Worm (Caenorhabditis elegans) whole organism, L1 larva: Measurements from ENCODE around the gene gck-2.
A peak's percentile ranks its signal among the peaks of the same experiment; 100 is the strongest.

Experiments used
- Y116A8C.19 ChIP-seq: sonication (generic microtip); optimal IDR thresholded peaks from 2 replicates; lab custom pipeline; 2016; ENCODE audit warnings: missing compliant biosample characterization, missing genetic modification characterization, borderline replicate concordance
- aly-2 ChIP-seq: fragments of 150-350 bp; optimal IDR thresholded peaks from 2 replicates; lab custom pipeline; 2014; ENCODE audit warnings: missing biosample characterization, missing genetic modification characterization
- blmp-1 ChIP-seq: fragments of 150-350 bp; optimal IDR thresholded peaks from 2 replicates; lab custom pipeline; 2014; ENCODE audit warnings: missing biosample characterization, missing genetic modification characterization
- ceh-8 ChIP-seq: fragments of 200-800 bp; sonication (Bioruptor generic); optimal IDR thresholded peaks from 2 replicates; lab custom pipeline; 2018; ENCODE audit warnings: mild to moderate bottlenecking, missing genetic modification characterization, moderate library complexity, missing compliant biosample characterization
- ceh-82 ChIP-seq, 3 experiments: fragments of 150-350 bp in 1 of 3; sonication (generic microtip) in 2 of 3; optimal IDR thresholded peaks; 2 replicates each; lab custom pipeline; 2014 to 2017; ENCODE audit warnings: missing biosample characterization in 3 of 3, missing genetic modification characterization in 3 of 3
- ceh-88 ChIP-seq: fragments of 200-800 bp; sonication (Bioruptor generic); IDR thresholded peaks from 2 replicates; pipeline ENCODE4 v1.3.6; 2022; ENCODE audit warnings: missing genetic modification characterization, missing compliant biosample characterization
- ceh-90 ChIP-seq: sonication (generic microtip); optimal IDR thresholded peaks from 2 replicates; lab custom pipeline; 2016; ENCODE audit warnings: missing genetic modification characterization, missing compliant biosample characterization
- dpl-1 ChIP-seq, 3 experiments: fragments of 150-350 bp in 2 of 3; sonication (generic microtip) in 1 of 3; optimal IDR thresholded peaks; 2 replicates each; lab custom pipeline; 2014 to 2017; ENCODE audit warnings: missing biosample characterization in 3 of 3, missing genetic modification characterization in 3 of 3, missing genetic modification reagents in 3 of 3
- dsc-1 ChIP-seq: sonication (generic microtip); optimal IDR thresholded peaks from 2 replicates; lab custom pipeline; 2016; ENCODE audit warnings: mild to moderate bottlenecking, missing genetic modification characterization, missing compliant biosample characterization
- efl-1 ChIP-seq, 4 experiments: fragments of 150-350 bp; optimal IDR thresholded peaks in 3 of 4; peaks in 1 of 4; 1 replicate in 1 of 4; 2 replicates in 3 of 4; lab custom pipeline; 2014; ENCODE audit warnings: missing biosample characterization in 2 of 4, missing genetic modification characterization in 2 of 4, missing genetic modification reagents in 2 of 4
- efl-3 ChIP-seq: fragments of 200-800 bp; sonication (Bioruptor generic); optimal IDR thresholded peaks from 2 replicates; lab custom pipeline; 2018; ENCODE audit warnings: mild to moderate bottlenecking, missing genetic modification characterization, missing compliant biosample characterization
- egl-13 ChIP-seq: sonication (generic microtip); optimal IDR thresholded peaks from 2 replicates; lab custom pipeline; 2016; ENCODE audit warnings: missing genotype, missing genetic modification reagents, missing genetic modification characterization, missing compliant biosample characterization
- egl-27 ChIP-seq, 2 experiments: fragments of 150-350 bp in 1 of 2; sonication (generic microtip); optimal IDR thresholded peaks; 3 replicates each; lab custom pipeline; 2017 to 2018; ENCODE audit warnings: missing biosample characterization in 2 of 2, missing genetic modification characterization in 2 of 2, missing genetic modification reagents in 2 of 2
- fkh-8 ChIP-seq: sonication (generic microtip); optimal IDR thresholded peaks from 2 replicates; lab custom pipeline; 2016; ENCODE audit warnings: mild to moderate bottlenecking, missing genetic modification characterization, missing compliant biosample characterization
- hlh-4 ChIP-seq: sonication (generic microtip); optimal IDR thresholded peaks from 2 replicates; lab custom pipeline; 2016; ENCODE audit warnings: mild to moderate bottlenecking, missing genetic modification characterization, missing compliant biosample characterization
- hpl-2 ChIP-seq: fragments of 150-350 bp; optimal IDR thresholded peaks from 2 replicates; lab custom pipeline; 2014; ENCODE audit warnings: missing biosample characterization, missing genetic modification reagents, missing genetic modification characterization
- irx-1 ChIP-seq: sonication (generic microtip); optimal IDR thresholded peaks from 2 replicates; lab custom pipeline; 2016; ENCODE audit warnings: missing genetic modification characterization, missing compliant biosample characterization
- lin-13 ChIP-seq: fragments of 150-350 bp; optimal IDR thresholded peaks from 2 replicates; lab custom pipeline; 2014; ENCODE audit warnings: missing biosample characterization, missing genetic modification reagents, missing genetic modification characterization
- lin-14 ChIP-seq: fragments of 200-800 bp; sonication (Bioruptor generic); optimal IDR thresholded peaks from 2 replicates; lab custom pipeline; 2018; ENCODE audit warnings: mild to moderate bottlenecking, missing genetic modification characterization, moderate library complexity, missing compliant biosample characterization
- lin-35 ChIP-seq, 2 experiments: fragments of 150-350 bp; optimal IDR thresholded peaks; 2 replicates each; lab custom pipeline; 2014; ENCODE audit warnings: missing biosample characterization in 2 of 2, missing genetic modification characterization in 2 of 2, missing genetic modification reagents in 2 of 2
- lsy-2 ChIP-seq, 2 experiments: fragments of 150-350 bp; optimal IDR thresholded peaks; 2 replicates each; lab custom pipeline; 2014; ENCODE audit warnings: missing biosample characterization in 2 of 2, missing genetic modification characterization in 2 of 2
- mdl-1 ChIP-seq, 2 experiments: fragments of 150-350 bp; optimal IDR thresholded peaks; 2 replicates each; lab custom pipeline; 2014 to 2017; ENCODE audit warnings: missing biosample characterization in 2 of 2, missing genetic modification characterization in 2 of 2, inconsistent platforms in 1 of 2
- mep-1 ChIP-seq: fragments of 150-350 bp; optimal IDR thresholded peaks from 2 replicates; lab custom pipeline; 2014; ENCODE audit warnings: missing biosample characterization, missing genetic modification characterization
- nhr-20 ChIP-seq: sonication (generic microtip); optimal IDR thresholded peaks from 2 replicates; lab custom pipeline; 2016; ENCODE audit warnings: mild to moderate bottlenecking, missing genetic modification characterization, missing compliant biosample characterization
- nhr-47 ChIP-seq: sonication (generic microtip); optimal IDR thresholded peaks from 2 replicates; lab custom pipeline; 2016; ENCODE audit warnings: mild to moderate bottlenecking, missing genetic modification characterization, moderate library complexity, missing compliant biosample characterization
- nhr-71 ChIP-seq: sonication (generic microtip); optimal IDR thresholded peaks from 2 replicates; lab custom pipeline; 2016; ENCODE audit warnings: mild to moderate bottlenecking, missing genetic modification characterization, moderate library complexity, missing compliant biosample characterization
- nhr-77 ChIP-seq: fragments of 150-350 bp; optimal IDR thresholded peaks from 2 replicates; lab custom pipeline; 2014; ENCODE audit warnings: missing biosample characterization, missing genetic modification characterization
- nhr-85 ChIP-seq: sonication (generic microtip); peaks from one replicate; lab custom pipeline; 2016; ENCODE audit warnings: missing genetic modification characterization, inconsistent platforms, missing compliant biosample characterization
- pag-3 ChIP-seq: sonication (generic microtip); optimal IDR thresholded peaks from 2 replicates; lab custom pipeline; 2017; ENCODE audit warnings: missing genetic modification characterization, mild to moderate bottlenecking, missing compliant biosample characterization, antibody characterized with exemption, borderline replicate concordance; ENCODE audit not compliant: insufficient read depth
- pax-3 ChIP-seq: fragments of 200-800 bp; sonication (Bioruptor generic); optimal IDR thresholded peaks from 2 replicates; lab custom pipeline; 2018; ENCODE audit warnings: mild to moderate bottlenecking, missing genetic modification characterization, moderate library complexity, missing compliant biosample characterization
- rnt-1 ChIP-seq: sonication (generic microtip); optimal IDR thresholded peaks from 2 replicates; lab custom pipeline; 2016; ENCODE audit warnings: mild to moderate bottlenecking, missing genetic modification characterization, moderate library complexity, missing compliant biosample characterization
- snpc-4 ChIP-seq: fragments of 150-350 bp; optimal IDR thresholded peaks from 2 replicates; lab custom pipeline; 2014; ENCODE audit warnings: missing biosample characterization, missing genetic modification characterization
- snu-23 ChIP-seq: sonication (generic microtip); optimal IDR thresholded peaks from 2 replicates; lab custom pipeline; 2016; ENCODE audit warnings: missing genetic modification characterization, missing compliant biosample characterization
- sptf-1 ChIP-seq: fragments of 150-350 bp; optimal IDR thresholded peaks from 2 replicates; lab custom pipeline; 2014; ENCODE audit warnings: missing biosample characterization, missing genetic modification characterization
- swsn-7 ChIP-seq: sonication (generic microtip); optimal IDR thresholded peaks from 2 replicates; lab custom pipeline; 2016; ENCODE audit warnings: missing genetic modification characterization, missing compliant biosample characterization
- tlp-1 ChIP-seq: fragments of 150-350 bp; optimal IDR thresholded peaks from 2 replicates; lab custom pipeline; 2014; ENCODE audit warnings: missing biosample characterization, missing genetic modification characterization
- unc-86 ChIP-seq: sonication (generic microtip); optimal IDR thresholded peaks from 2 replicates; lab custom pipeline; 2016; ENCODE audit warnings: missing genetic modification characterization, missing compliant biosample characterization
- xbp-1 ChIP-seq: sonication (generic microtip); optimal IDR thresholded peaks from 2 replicates; lab custom pipeline; 2016; ENCODE audit warnings: missing genetic modification characterization, missing compliant biosample characterization
- zag-1 ChIP-seq: fragments of 150-350 bp; optimal IDR thresholded peaks from 2 replicates; lab custom pipeline; 2014; ENCODE audit warnings: missing biosample characterization, missing genetic modification characterization
- ztf-11 ChIP-seq, 2 experiments: sonication (generic microtip); optimal IDR thresholded peaks; 2 replicates each; lab custom pipeline; 2016 to 2017; ENCODE audit warnings: missing genetic modification characterization in 2 of 2, missing biosample characterization in 1 of 2, missing compliant biosample characterization in 1 of 2

gck-2 gene

ce11 chrV:6801850-6802249 lies 9.4 kb upstream of the gck-2 start, which contains the start of gene dmsr-10:
Gene dmsr-10, minus strand, starts transcription at chrV:6801950.
- TF ChIP-seq efl-1 (optimal IDR thresholded peaks at IDR 0.05; lab: Kevin White, UChicago) (no peak), efl-1 (GFP tag; optimal IDR thresholded peaks at IDR 0.05 in 1 of 2; lab: Kevin White, UChicago) (peak in 1 of 2 experiments; percentile 71), efl-3 (GFP tag; lab: Kevin White, UChicago) (no peak), pax-3 (tag; lab: Kevin White, UChicago) (no peak)

ce11 chrV:6799564-6799963 lies 7.1 kb upstream of the gck-2 start, which contains the start of gene dmsr-9:
Gene dmsr-9, minus strand, starts transcription at chrV:6799664.
- TF ChIP-seq aly-2 (tag; lab: Kevin White, UChicago) (no peak), fkh-8 (tag; lab: Kevin White, UChicago) (peak; percentile 30), pag-3 (no peak), Y116A8C.19 (tag; lab: Kevin White, UChicago) (no peak)

DNA sequence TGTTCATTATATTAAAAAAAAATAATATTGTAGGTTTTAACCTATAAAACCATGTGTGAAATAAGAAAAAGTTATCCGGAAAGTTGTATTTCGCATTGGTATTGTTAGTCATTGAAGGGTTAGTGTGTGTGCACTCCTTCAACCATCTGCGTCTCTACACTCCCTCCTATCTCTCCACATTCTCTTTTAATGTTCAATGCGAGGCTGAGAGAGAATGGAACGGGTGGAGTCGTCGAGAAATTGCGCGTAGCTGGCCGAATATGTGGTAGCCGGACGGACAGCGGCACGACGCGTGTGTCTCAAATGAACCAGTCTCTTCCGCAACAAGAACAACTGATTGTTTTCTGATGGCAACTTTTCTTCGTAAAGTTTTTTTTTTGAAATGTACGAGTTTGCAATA lies 4.4 kb upstream of the gck-2 start:
- TF ChIP-seq nhr-85 (tag; lab: Kevin White, UChicago) = peak; percentile 16
- TF ChIP-seq egl-27 (tag; optimal IDR thresholded peaks at IDR 0.05; lab: Kevin White, UChicago) = no peak
- peak; percentile 68 for TF ChIP-seq mep-1 (tag; lab: Kevin White, UChicago)
- no peak for TF ChIP-seq pag-3
- TF ChIP-seq hlh-4 (tag; lab: Kevin White, UChicago) = no peak
- peak; percentile 55 for TF ChIP-seq snu-23 (GFP tag; lab: Kevin White, UChicago)
- TF ChIP-seq lin-13 (GFP tag; lab: Kevin White, UChicago) = no peak
- no peak for TF ChIP-seq irx-1 (tag; lab: Kevin White, UChicago)
- peak in 1 of 2 experiments; percentile 18 for TF ChIP-seq mdl-1 (tag; optimal IDR thresholded peaks at IDR 0.05; lab: Kevin White, UChicago)
- no peak for TF ChIP-seq sptf-1
- peak; percentile 34 for TF ChIP-seq rnt-1 (tag; lab: Kevin White, UChicago)
- no peak for TF ChIP-seq ceh-8 (GFP tag; lab: Kevin White, UChicago)
- TF ChIP-seq egl-13 (tag; lab: Kevin White, UChicago) = no peak
- TF ChIP-seq lin-35 (GFP tag; optimal IDR thresholded peaks at IDR 0.05; lab: Kevin White, UChicago) = peak in 1 of 2 experiments; percentile 12
- TF ChIP-seq nhr-47 = peak; percentile 6
- TF ChIP-seq zag-1 (tag; lab: Kevin White, UChicago) = no peak
- TF ChIP-seq nhr-20 (tag; lab: Kevin White, UChicago) = peak; percentile 22
- peak in 2 of 3 experiments; percentile 3 to 33 for TF ChIP-seq ceh-82 (tag; optimal IDR thresholded peaks at IDR 0.05; lab: Kevin White, UChicago)
- TF ChIP-seq ztf-11 (tag; optimal IDR thresholded peaks at IDR 0.05; lab: Kevin White, UChicago) = no peak
- TF ChIP-seq snpc-4 (tag; lab: Kevin White, UChicago) = peak; percentile 10
- TF ChIP-seq xbp-1 (tag; lab: Kevin White, UChicago) = peak; percentile 6
- TF ChIP-seq lsy-2 (tag; optimal IDR thresholded peaks at IDR 0.05; lab: Kevin White, UChicago) = peak; percentile 3 to 13
- TF ChIP-seq tlp-1 (tag; lab: Kevin White, UChicago) = no peak
- peak; percentile 12 for TF ChIP-seq unc-86 (tag; lab: Kevin White, UChicago)
- peak in 1 of 3 experiments; percentile 4 for TF ChIP-seq dpl-1 (GFP tag; optimal IDR thresholded peaks at IDR 0.05; lab: Kevin White, UChicago)
- TF ChIP-seq swsn-7 (tag; lab: Kevin White, UChicago) = peak; percentile 8
- peak; percentile 8 for TF ChIP-seq dsc-1 (tag; lab: Kevin White, UChicago)
- no peak for TF ChIP-seq ceh-90 (tag; lab: Kevin White, UChicago)
- TF ChIP-seq hpl-2 = no peak
- no peak for TF ChIP-seq nhr-77
- TF ChIP-seq efl-1 (optimal IDR thresholded peaks at IDR 0.05; lab: Kevin White, UChicago) = peak; percentile 26 to 31
- peak; percentile 7 to 93 for TF ChIP-seq efl-1 (GFP tag; optimal IDR thresholded peaks at IDR 0.05 in 1 of 2; lab: Kevin White, UChicago)
- peak; percentile 91 for TF ChIP-seq lin-14 (GFP tag; lab: Kevin White, UChicago)
- peak; percentile 57 for TF ChIP-seq blmp-1 (tag; lab: Kevin White, UChicago)
- TF ChIP-seq ceh-88 (GFP tag; lab: Robert Waterston, UW) = no peak
- peak; percentile 20 for TF ChIP-seq nhr-71 (tag; lab: Kevin White, UChicago)
